Worm (Caenorhabditis elegans) whole organism, early embryonic: Measurements from ENCODE around the gene srh-186.

ENCODE experiments used
- F13C5.2 ChIP-seq: sonication (generic microtip); optimal IDR thresholded peaks from 2 replicates; lab custom pipeline; 2017; ENCODE audit warnings: mild to moderate bottlenecking, missing genetic modification characterization, inconsistent platforms, missing compliant biosample characterization
- ama-1 ChIP-seq: fragments of 150-350 bp; optimal IDR thresholded peaks from 2 replicates; lab custom pipeline; 2014

DNA sequence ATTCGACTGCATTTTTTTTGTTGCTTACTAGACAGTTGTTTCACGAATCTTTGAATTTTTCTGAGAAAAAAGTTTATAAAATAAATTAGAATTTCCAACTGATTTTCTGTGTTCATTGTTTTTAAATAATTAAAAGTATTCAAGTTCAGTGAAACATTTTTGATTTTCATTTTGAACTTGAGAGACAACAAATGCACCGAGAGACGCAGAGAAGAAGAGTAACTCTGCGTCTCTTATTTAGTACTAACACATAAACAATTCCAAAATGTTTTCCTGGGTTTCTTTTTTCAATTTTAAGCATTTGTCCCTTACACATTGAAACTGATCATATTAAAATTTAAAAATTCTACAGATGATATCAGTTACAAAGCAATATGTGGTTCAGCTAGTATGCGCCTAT, 3.9 kb downstream of the srh-186 start:
- TF ChIP-seq ama-1 (no peak), F13C5.2 (tag; lab: Kevin White, UChicago) (no peak)
